Worm (Caenorhabditis elegans): ENCODE results near the gene T28D6.6.

DNA sequence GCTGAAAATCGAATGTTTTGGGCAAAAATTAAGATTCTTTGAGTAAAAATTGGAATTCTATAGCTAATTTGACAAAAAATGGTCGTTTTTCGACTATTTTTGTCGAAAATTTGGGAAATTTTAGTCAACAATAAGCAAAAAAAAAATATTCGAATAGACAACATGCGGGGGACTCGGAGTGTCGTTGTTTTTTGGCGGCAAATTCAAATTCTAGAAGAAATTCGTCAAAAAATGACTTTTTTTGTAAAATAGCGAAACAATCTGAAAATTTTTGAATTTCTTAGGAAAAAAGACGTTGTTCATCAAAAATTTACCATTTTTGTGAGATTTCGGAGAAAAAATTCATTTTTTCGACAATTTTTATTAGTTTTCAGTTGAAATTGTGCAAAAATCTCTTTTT lies 59.3 kb downstream of the T28D6.6 start:
- TF ChIP-seq drap-1 (GFP tag; optimal IDR thresholded peaks at IDR 0.05) (no peak), nhr-237 (tag; optimal IDR thresholded peaks at IDR 0.05) (no peak), elt-1 (tag; optimal IDR thresholded peaks at IDR 0.05; ENCODE audit: borderline replicate concordance, insufficient read depth) (no peak), elt-3 (tag; optimal IDR thresholded peaks at IDR 0.05) (no peak), ceh-39 (tag; optimal IDR thresholded peaks at IDR 0.05) (no peak), ztf-11 (tag; optimal IDR thresholded peaks at IDR 0.05) (no peak), nhr-76 (tag; optimal IDR thresholded peaks at IDR 0.05) (no peak)

Measured in whole organism, mixed stage, embryonic.